Worm (Caenorhabditis elegans) whole organism, late embryonic: Measurements from ENCODE around the gene dhcr-24.

Experiments
- C08G9.2 ChIP-seq: sonication (generic microtip); optimal IDR thresholded peaks from 2 replicates; lab custom pipeline; 2016; ENCODE audit warnings: mild to moderate bottlenecking, missing genetic modification characterization, moderate library complexity, missing compliant biosample characterization
- C38D4.7 ChIP-seq: fragments of 200-800 bp; sonication (Bioruptor generic); optimal IDR thresholded peaks from 2 replicates; lab custom pipeline; 2018; ENCODE audit warnings: mild to moderate bottlenecking, missing genetic modification characterization, moderate library complexity, missing compliant biosample characterization
- F13H6.1 ChIP-seq: sonication (generic microtip); optimal IDR thresholded peaks from 2 replicates; lab custom pipeline; 2016; ENCODE audit warnings: missing genetic modification characterization, missing compliant biosample characterization
- K02D7.2 ChIP-seq: sonication (generic microtip); optimal IDR thresholded peaks from 2 replicates; lab custom pipeline; 2017; ENCODE audit warnings: mild to moderate bottlenecking, missing genetic modification characterization, missing compliant biosample characterization
- K09A11.1 ChIP-seq: sonication (generic microtip); optimal IDR thresholded peaks from 2 replicates; lab custom pipeline; 2017; ENCODE audit warnings: antibody characterized with exemption, mild to moderate bottlenecking, missing genetic modification characterization, missing compliant biosample characterization; ENCODE audit not compliant: insufficient read depth
- T23F11.4 ChIP-seq: fragments of 200-800 bp; sonication (Bioruptor generic); optimal IDR thresholded peaks from 2 replicates; lab custom pipeline; 2018; ENCODE audit warnings: mild to moderate bottlenecking, missing genetic modification characterization, missing compliant biosample characterization
- Y22D7AL.16 ChIP-seq: sonication (generic microtip); optimal IDR thresholded peaks from 2 replicates; lab custom pipeline; 2016; ENCODE audit warnings: missing genetic modification characterization, missing compliant biosample characterization
- ceh-19 ChIP-seq: fragments of 200-800 bp; sonication (Bioruptor generic); optimal IDR thresholded peaks from 2 replicates; lab custom pipeline; 2018; ENCODE audit warnings: mild to moderate bottlenecking, missing genetic modification characterization, missing compliant biosample characterization
- ceh-2 ChIP-seq: sonication (generic microtip); optimal IDR thresholded peaks from 2 replicates; lab custom pipeline; 2016; ENCODE audit warnings: missing genotype, missing genetic modification characterization, missing compliant biosample characterization
- ceh-22 ChIP-seq: sonication (generic microtip); optimal IDR thresholded peaks from 2 replicates; lab custom pipeline; 2017; ENCODE audit warnings: missing biosample characterization, missing genetic modification characterization
- ceh-30 ChIP-seq: fragments of 150-350 bp; optimal IDR thresholded peaks from 2 replicates; lab custom pipeline; 2014; ENCODE audit warnings: missing biosample characterization, missing genetic modification characterization
- ceh-34 ChIP-seq: sonication (generic microtip); optimal IDR thresholded peaks from 2 replicates; lab custom pipeline; 2016; ENCODE audit warnings: mild to moderate bottlenecking, missing genetic modification characterization, missing compliant biosample characterization
- ceh-45 ChIP-seq: fragments of 200-800 bp; sonication (Bioruptor generic); IDR thresholded peaks from 2 replicates; pipeline ENCODE4 v1.3.6; 2022; ENCODE audit warnings: missing genetic modification reagents, missing genetic modification characterization, missing compliant biosample characterization
- ceh-48 ChIP-seq: sonication (generic microtip); optimal IDR thresholded peaks from 2 replicates; lab custom pipeline; 2016; ENCODE audit warnings: missing genetic modification characterization, inconsistent platforms, missing compliant biosample characterization
- ceh-9 ChIP-seq: sonication (generic microtip); optimal IDR thresholded peaks from 2 replicates; lab custom pipeline; 2016; ENCODE audit warnings: mild to moderate bottlenecking, missing genetic modification characterization, inconsistent platforms, missing compliant biosample characterization
- che-1 ChIP-seq: sonication (generic microtip); optimal IDR thresholded peaks from 2 replicates; lab custom pipeline; 2016; ENCODE audit warnings: mild to moderate bottlenecking, missing genetic modification characterization, missing compliant biosample characterization
- elt-4 ChIP-seq: sonication (generic microtip); optimal IDR thresholded peaks from 2 replicates; lab custom pipeline; 2016; ENCODE audit warnings: missing genetic modification characterization, missing compliant biosample characterization
- ets-4 ChIP-seq: sonication (generic microtip); optimal IDR thresholded peaks from 2 replicates; lab custom pipeline; 2016; ENCODE audit warnings: missing genetic modification characterization, missing compliant biosample characterization
- eyg-1 ChIP-seq: sonication (generic microtip); optimal IDR thresholded peaks from 2 replicates; lab custom pipeline; 2016; ENCODE audit warnings: missing genotype, missing genetic modification characterization, missing compliant biosample characterization
- hlh-30 ChIP-seq: sonication (generic microtip); optimal IDR thresholded peaks from 2 replicates; lab custom pipeline; 2017; ENCODE audit warnings: antibody characterized with exemption, missing genetic modification characterization, missing compliant biosample characterization; ENCODE audit not compliant: insufficient read depth
- lim-6 ChIP-seq: sonication (generic microtip); optimal IDR thresholded peaks from 2 replicates; lab custom pipeline; 2016; ENCODE audit warnings: missing genetic modification characterization, missing compliant biosample characterization
- lin-11 ChIP-seq: fragments of 200-800 bp; sonication (Bioruptor generic); optimal IDR thresholded peaks from 2 replicates; lab custom pipeline; 2018; ENCODE audit warnings: mild to moderate bottlenecking, missing genetic modification characterization, missing compliant biosample characterization
- madf-2 ChIP-seq: sonication (generic microtip); optimal IDR thresholded peaks from 2 replicates; lab custom pipeline; 2017; ENCODE audit warnings: missing genetic modification characterization, missing compliant biosample characterization
- nfya-1 ChIP-seq: sonication (generic microtip); optimal IDR thresholded peaks from 2 replicates; lab custom pipeline; 2017; ENCODE audit warnings: missing genetic modification characterization, mild to moderate bottlenecking, missing compliant biosample characterization, antibody characterized with exemption, moderate library complexity
- nhr-11 ChIP-seq: fragments of 150-350 bp; optimal IDR thresholded peaks from 2 replicates; lab custom pipeline; 2014; ENCODE audit warnings: missing biosample characterization, missing genetic modification characterization
- nhr-232 ChIP-seq: sonication (generic microtip); optimal IDR thresholded peaks from 2 replicates; lab custom pipeline; 2016; ENCODE audit warnings: missing genetic modification characterization, missing compliant biosample characterization
- npax-4 ChIP-seq: sonication (generic microtip); optimal IDR thresholded peaks from 2 replicates; lab custom pipeline; 2016; ENCODE audit warnings: missing genetic modification characterization, missing compliant biosample characterization
- odd-2 ChIP-seq: sonication (generic microtip); optimal IDR thresholded peaks from 2 replicates; lab custom pipeline; 2017; ENCODE audit warnings: antibody characterized with exemption, mild to moderate bottlenecking, missing genetic modification characterization, missing compliant biosample characterization
- pat-9 ChIP-seq: fragments of 200-800 bp; sonication (Bioruptor generic); optimal IDR thresholded peaks from 2 replicates; lab custom pipeline; 2018; ENCODE audit warnings: mild to moderate bottlenecking, missing genetic modification characterization, moderate library complexity, missing compliant biosample characterization
- pax-1 ChIP-seq: fragments of 150-350 bp; optimal IDR thresholded peaks from 2 replicates; lab custom pipeline; 2014; ENCODE audit warnings: missing biosample characterization, missing genetic modification characterization
- pha-2 ChIP-seq: sonication (generic microtip); optimal IDR thresholded peaks from 2 replicates; lab custom pipeline; 2017; ENCODE audit warnings: mild to moderate bottlenecking, missing genetic modification characterization, missing compliant biosample characterization
- pha-4 ChIP-seq: fragments of 150-350 bp; optimal IDR thresholded peaks from 2 replicates; lab custom pipeline; 2018; ENCODE audit warnings: missing biosample characterization, missing genetic modification reagents, missing genetic modification characterization
- pqm-1 ChIP-seq: sonication (generic microtip); optimal IDR thresholded peaks from 2 replicates; lab custom pipeline; 2016; ENCODE audit warnings: missing genetic modification characterization, missing compliant biosample characterization
- pros-1 ChIP-seq: fragments of 150-350 bp; optimal IDR thresholded peaks from 2 replicates; lab custom pipeline; 2014; ENCODE audit warnings: missing biosample characterization, missing genetic modification reagents, missing genetic modification characterization
- ref-2 ChIP-seq: sonication (generic microtip); optimal IDR thresholded peaks from 2 replicates; lab custom pipeline; 2016; ENCODE audit warnings: missing genetic modification characterization, missing compliant biosample characterization
- rnt-1 ChIP-seq: sonication (generic microtip); optimal IDR thresholded peaks from 2 replicates; lab custom pipeline; 2016; ENCODE audit warnings: missing genetic modification characterization, missing compliant biosample characterization
- sdc-2 ChIP-seq: sonication (generic microtip); optimal IDR thresholded peaks from 2 replicates; lab custom pipeline; 2016; ENCODE audit warnings: missing genotype, missing genetic modification characterization, missing compliant biosample characterization
- sox-2 ChIP-seq: fragments of 200-800 bp; sonication (Bioruptor generic); IDR thresholded peaks from 2 replicates; pipeline ENCODE4 v1.3.6; 2022; ENCODE audit warnings: missing genetic modification reagents, missing genetic modification characterization, missing compliant biosample characterization
- sox-4 ChIP-seq: sonication (generic microtip); optimal IDR thresholded peaks from 2 replicates; lab custom pipeline; 2017; ENCODE audit warnings: mild to moderate bottlenecking, missing genetic modification characterization, inconsistent platforms, missing compliant biosample characterization
- syd-9 ChIP-seq: sonication (generic microtip); optimal IDR thresholded peaks from 2 replicates; lab custom pipeline; 2016; ENCODE audit warnings: mild to moderate bottlenecking, missing genetic modification characterization, moderate library complexity, missing compliant biosample characterization
- tbx-2 ChIP-seq: sonication (generic microtip); optimal IDR thresholded peaks from 2 replicates; lab custom pipeline; 2016; ENCODE audit warnings: missing genetic modification characterization, missing compliant biosample characterization
- ttx-3 ChIP-seq: sonication (generic microtip); optimal IDR thresholded peaks from 2 replicates; lab custom pipeline; 2016; ENCODE audit warnings: missing genetic modification reagents, missing genetic modification characterization, missing compliant biosample characterization
- unc-3 ChIP-seq, 2 experiments: fragments of 200-800 bp in 1 of 2; sonication (Bioruptor generic) in 1 of 2; sonication (generic microtip) in 1 of 2; conservative IDR thresholded peaks in 1 of 2; optimal IDR thresholded peaks in 1 of 2; 2 replicates each; pipeline versions ENCODE4 v1.3.6 to Lab custom; 2016 to 2022; ENCODE audit warnings: missing compliant biosample characterization in 2 of 2, missing genetic modification characterization in 2 of 2, missing genetic modification reagents in 1 of 2
- unc-42 ChIP-seq: sonication (generic microtip); optimal IDR thresholded peaks from 2 replicates; lab custom pipeline; 2016; ENCODE audit warnings: missing genotype, missing genetic modification characterization, missing compliant biosample characterization
- unc-55 ChIP-seq: sonication (generic microtip); optimal IDR thresholded peaks from 2 replicates; lab custom pipeline; 2017; ENCODE audit warnings: missing biosample characterization, missing genetic modification reagents, missing genetic modification characterization
- ztf-16 ChIP-seq: sonication (generic microtip); optimal IDR thresholded peaks from 2 replicates; lab custom pipeline; 2017; ENCODE audit warnings: missing genetic modification characterization, missing compliant biosample characterization

dhcr-24 gene

DNA sequence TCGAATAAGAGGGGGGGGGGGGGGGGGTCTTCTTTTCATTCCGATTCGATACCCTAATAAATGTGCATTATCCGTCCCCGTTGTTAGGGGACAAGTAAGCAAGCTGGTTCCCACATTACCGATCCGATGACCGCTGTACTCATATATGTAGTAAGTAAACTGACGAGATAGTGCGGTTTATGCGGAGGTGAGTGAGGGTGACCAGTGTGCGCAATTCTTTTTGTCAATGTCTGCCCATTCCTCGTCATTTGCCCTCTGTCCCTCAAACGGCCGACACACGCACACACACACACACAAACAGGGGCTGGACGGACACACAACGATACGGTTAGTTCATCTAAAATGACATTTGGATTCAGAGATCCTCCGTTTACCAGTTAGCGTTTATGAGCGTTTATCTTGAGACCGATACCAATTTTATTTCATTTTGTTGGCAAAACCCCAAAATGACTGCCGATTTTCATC lies 11.7 kb downstream of the dhcr-24 start, which contains the start of gene aat-3 (continued):
- TF ChIP-seq ceh-9 (tag; lab: Kevin White, UChicago) (no peak), ceh-34 (tag; lab: Kevin White, UChicago) (peak; percentile 45), ceh-2 (tag; lab: Kevin White, UChicago) (no peak), sox-2 (GFP tag; lab: Robert Waterston, UW) (no peak), F13H6.1 (tag; lab: Kevin White, UChicago) (no peak), tbx-2 (tag; lab: Kevin White, UChicago) (peak; percentile 17), pha-2 (tag; lab: Kevin White, UChicago) (no peak), sdc-2 (tag; lab: Kevin White, UChicago) (no peak), nfya-1 (peak; percentile 18), unc-42 (tag; lab: Kevin White, UChicago) (no peak), K02D7.2 (tag; lab: Kevin White, UChicago) (no peak), odd-2 (no peak), sox-4 (tag; lab: Kevin White, UChicago) (no peak), ceh-19 (GFP tag; lab: Kevin White, UChicago) (peak; percentile 19), K09A11.1 (tag; lab: Kevin White, UChicago) (no peak), che-1 (tag; lab: Kevin White, UChicago) (no peak), syd-9 (no peak), ceh-45 (no peak), pros-1 (peak; percentile 23), ets-4 (tag; lab: Kevin White, UChicago) (no peak), rnt-1 (tag; lab: Kevin White, UChicago) (peak; percentile 1), nhr-11 (tag; lab: Kevin White, UChicago) (no peak), hlh-30 (tag; lab: Kevin White, UChicago) (no peak), C08G9.2 (no peak), pat-9 (tag; lab: Kevin White, UChicago) (no peak)

DNA sequence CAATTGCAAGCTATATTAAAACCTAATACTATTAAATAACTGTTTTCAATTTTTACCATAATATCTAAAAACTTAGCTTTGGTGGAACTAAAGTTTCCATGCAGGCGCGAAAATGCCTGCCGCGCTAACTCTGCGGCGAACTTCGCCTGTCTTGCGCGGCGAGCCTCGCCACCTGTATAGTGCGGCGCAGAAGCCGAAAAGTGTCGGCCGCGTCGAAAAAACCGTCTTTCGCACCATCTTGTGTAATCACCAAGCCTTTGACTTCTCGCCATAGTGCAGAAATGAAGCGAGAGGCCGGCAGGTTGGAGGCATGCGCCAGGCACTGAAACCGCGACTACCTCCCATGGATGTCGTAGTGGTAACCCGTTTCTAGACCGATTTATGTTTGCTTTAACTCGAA lies 12.5 kb downstream of the dhcr-24 start:
- TF ChIP-seq ceh-34 (tag; lab: Kevin White, UChicago) (no peak), nhr-11 (tag; lab: Kevin White, UChicago) (no peak), ceh-22 (tag; lab: Kevin White, UChicago) (no peak), pha-4 (tag; lab: Kevin White, UChicago) (no peak), unc-42 (tag; lab: Kevin White, UChicago) (no peak), npax-4 (no peak), tbx-2 (tag; lab: Kevin White, UChicago) (no peak), ztf-16 (tag; lab: Kevin White, UChicago) (no peak), ceh-30 (tag; lab: Kevin White, UChicago) (no peak), ceh-48 (no peak)

DNA sequence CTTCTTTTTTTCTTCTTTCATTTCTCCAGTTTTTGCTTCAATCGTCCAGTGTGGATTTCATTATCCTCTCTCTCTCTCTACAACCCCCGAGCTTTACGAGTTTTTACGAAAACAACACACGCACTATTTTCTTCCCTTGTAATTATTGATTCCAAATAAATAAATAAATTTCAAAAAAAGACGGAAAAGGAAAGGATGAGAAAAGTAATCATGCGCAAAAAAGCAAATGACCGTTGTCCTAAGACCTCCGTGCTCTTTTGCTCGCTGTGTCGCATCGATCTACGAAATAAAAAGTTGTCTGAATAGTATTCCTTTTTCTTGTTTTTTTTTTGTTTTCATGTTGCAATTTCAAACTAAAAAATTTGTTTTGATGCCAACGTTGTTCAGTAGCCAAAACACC lies 13.3 kb downstream of the dhcr-24 start:
- TF ChIP-seq ref-2 (tag; lab: Kevin White, UChicago) = no peak
- peak; percentile 64 for TF ChIP-seq unc-42 (tag; lab: Kevin White, UChicago)
- TF ChIP-seq C38D4.7 (GFP tag; lab: Kevin White, UChicago) = no peak
- no peak for TF ChIP-seq pqm-1 (tag; lab: Kevin White, UChicago)
- no peak for TF ChIP-seq unc-55 (GFP tag; lab: Kevin White, UChicago)

DNA sequence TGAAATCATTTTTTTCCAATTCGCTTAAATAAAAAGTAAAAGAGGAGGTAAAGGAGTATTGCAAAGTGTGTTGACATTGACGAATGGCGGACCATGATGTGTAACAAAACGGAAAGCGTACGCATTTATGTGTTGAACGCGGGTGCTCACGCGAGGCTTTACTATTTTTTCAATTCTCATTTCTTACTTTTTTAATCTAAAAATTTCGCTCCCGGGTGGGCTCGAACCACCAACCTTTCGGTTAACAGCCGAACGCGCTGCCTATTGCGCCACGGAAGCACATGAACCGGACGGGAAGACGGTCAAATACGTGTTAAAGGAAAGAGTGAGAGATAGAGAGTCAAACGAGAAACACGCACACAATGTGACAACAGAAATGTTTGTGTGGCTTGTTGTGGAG lies 14.6 kb downstream of the dhcr-24 start:
- TF ChIP-seq nhr-232 (tag; lab: Kevin White, UChicago) = peak; percentile 80
- peak; percentile 81 for TF ChIP-seq syd-9
- peak; percentile 82 for TF ChIP-seq unc-3 (GFP tag; conservative IDR thresholded peaks at IDR 0.05; lab: Robert Waterston, UW)
- peak; percentile 64 for TF ChIP-seq unc-3 (tag; optimal IDR thresholded peaks at IDR 0.05; lab: Kevin White, UChicago)
- TF ChIP-seq K02D7.2 (tag; lab: Kevin White, UChicago) = peak; percentile 81
- peak; percentile 79 for TF ChIP-seq ttx-3 (tag; lab: Kevin White, UChicago)
- TF ChIP-seq T23F11.4 = peak; percentile 83
- peak; percentile 85 for TF ChIP-seq madf-2 (tag; lab: Kevin White, UChicago)
- TF ChIP-seq unc-42 (tag; lab: Kevin White, UChicago) = peak; percentile 53
- TF ChIP-seq pros-1 = no peak
- TF ChIP-seq lim-6 = no peak
- TF ChIP-seq elt-4 = peak; percentile 75
- TF ChIP-seq pax-1 (tag; lab: Kevin White, UChicago) = no peak
- peak; percentile 83 for TF ChIP-seq lin-11 (tag; lab: Kevin White, UChicago)
- TF ChIP-seq sox-2 (GFP tag; lab: Robert Waterston, UW) = peak; percentile 68
- peak; percentile 75 for TF ChIP-seq Y22D7AL.16 (tag; lab: Kevin White, UChicago)
- peak; percentile 85 for TF ChIP-seq pat-9 (tag; lab: Kevin White, UChicago)
- peak; percentile 82 for TF ChIP-seq ztf-16 (tag; lab: Kevin White, UChicago)
- TF ChIP-seq eyg-1 (tag; lab: Kevin White, UChicago) = peak; percentile 79
